Worm (Caenorhabditis elegans): Measurements from ENCODE around the gene T25B6.3.

DNA sequence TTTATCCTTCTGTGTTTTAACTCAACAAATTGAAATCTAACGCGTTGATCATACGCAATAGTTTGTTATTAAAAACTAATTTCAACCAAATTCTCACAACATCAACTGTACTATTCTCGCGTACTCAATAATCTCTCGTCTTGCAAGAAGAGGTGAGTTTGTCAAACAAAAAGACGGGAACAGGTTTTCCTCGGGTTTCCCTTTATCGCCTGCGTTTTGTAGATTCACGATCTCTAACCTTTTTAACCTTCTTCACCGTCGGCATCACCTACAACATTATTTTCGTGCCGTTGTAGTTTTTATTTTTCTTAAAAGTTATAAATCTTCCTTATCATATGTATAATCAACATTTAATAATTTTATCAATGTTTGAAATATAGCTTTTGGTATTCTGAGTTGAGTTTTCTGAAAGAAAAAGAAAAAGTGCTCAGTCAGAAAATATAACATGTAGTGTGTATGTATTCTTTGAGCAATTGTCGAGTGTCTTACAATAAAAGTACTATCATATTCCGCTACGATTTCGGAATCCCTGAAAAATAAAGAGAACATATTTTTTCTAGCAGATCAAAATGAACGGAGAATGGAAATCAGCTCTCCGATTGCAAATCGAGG, 1.6 kb downstream of the T25B6.3 start, which contains the start of gene snf-12:
- no peak for TF ChIP-seq zag-1 (tag; optimal IDR thresholded peaks at IDR 0.05)
- TF ChIP-seq rbr-2 (tag; optimal IDR thresholded peaks at IDR 0.05) = no peak
- no peak for TF ChIP-seq hmg-1.1 (GFP tag; IDR thresholded peaks at IDR 0.05)
- no peak for TF ChIP-seq Y5F2A.4 (GFP tag; optimal IDR thresholded peaks at IDR 0.05)
- TF ChIP-seq unc-130 (GFP tag; optimal IDR thresholded peaks at IDR 0.05) = no peak
- no peak for TF ChIP-seq ama-1 (optimal IDR thresholded peaks at IDR 0.05)
- no peak for TF ChIP-seq lin-39 (tag; optimal IDR thresholded peaks at IDR 0.05)
- no peak for TF ChIP-seq pha-4 (GFP tag; IDR thresholded peaks at IDR 0.05)
- no peak for TF ChIP-seq pha-4 (tag; optimal IDR thresholded peaks at IDR 0.05)
- TF ChIP-seq snpc-4 (tag; optimal IDR thresholded peaks at IDR 0.05) = no peak
